Worm (Caenorhabditis elegans): Measurements from ENCODE around the gene ZK945.6.

- no peak for TF ChIP-seq ama-1 (optimal IDR thresholded peaks at IDR 0.05)
- no peak for TF ChIP-seq pes-1 (GFP tag; IDR thresholded peaks at IDR 0.05)
Observed at ce11 chrII:10134285-10134995, 27.7 kb upstream of the ZK945.6 start, which contains the start of gene F27E5.9.

All from whole organism, early embryonic.